Fruit fly (Drosophila melanogaster): ENCODE data around the gene RhoGDI.

Gene RhoGDI

dm6 chr3L:19902560-19903399 is 25.8 kb upstream of the RhoGDI start:
- no peak for TF ChIP-seq Myc (optimal IDR thresholded peaks at IDR 0.05)

- TF ChIP-seq Myc (optimal IDR thresholded peaks at IDR 0.05) (no peak), h (optimal IDR thresholded peaks at IDR 0.05) (no peak), Sin3A (optimal IDR thresholded peaks at IDR 0.05) (no peak), ttk (optimal IDR thresholded peaks at IDR 0.05) (no peak), insv (optimal IDR thresholded peaks at IDR 0.05) (no peak), psq (optimal IDR thresholded peaks at IDR 0.05) (no peak)
These were observed 25.1 kb upstream of the RhoGDI start for dm6 chr3L:19903400-19903846.

- TF ChIP-seq Sin3A (optimal IDR thresholded peaks at IDR 0.05), result no peak
- TF ChIP-seq insv (optimal IDR thresholded peaks at IDR 0.05), result no peak
- TF ChIP-seq psq (optimal IDR thresholded peaks at IDR 0.05), result no peak
- no peak for TF ChIP-seq Myc (optimal IDR thresholded peaks at IDR 0.05)
- no peak for TF ChIP-seq h (optimal IDR thresholded peaks at IDR 0.05)
- no peak for TF ChIP-seq ttk (optimal IDR thresholded peaks at IDR 0.05)
These were observed 24.0 kb upstream of the RhoGDI start for dm6 chr3L:19904411-19905135.

- TF ChIP-seq Myc (optimal IDR thresholded peaks at IDR 0.05), result no peak
- no peak for TF ChIP-seq Sin3A (optimal IDR thresholded peaks at IDR 0.05)
- no peak for TF ChIP-seq psq (optimal IDR thresholded peaks at IDR 0.05)
- TF ChIP-seq h (optimal IDR thresholded peaks at IDR 0.05), result no peak
- no peak for TF ChIP-seq insv (optimal IDR thresholded peaks at IDR 0.05)
- no peak for TF ChIP-seq ttk (optimal IDR thresholded peaks at IDR 0.05)
These were observed 23.1 kb upstream of the RhoGDI start for dm6 chr3L:19905427-19905826.

- TF ChIP-seq psq (optimal IDR thresholded peaks at IDR 0.05) (no peak), h (optimal IDR thresholded peaks at IDR 0.05) (no peak), insv (optimal IDR thresholded peaks at IDR 0.05) (no peak), Sin3A (optimal IDR thresholded peaks at IDR 0.05) (no peak), Myc (optimal IDR thresholded peaks at IDR 0.05) (no peak), ttk (optimal IDR thresholded peaks at IDR 0.05) (no peak)
These were observed 22.3 kb upstream of the RhoGDI start for dm6 chr3L:19906148-19906752.

- TF ChIP-seq Sin3A (optimal IDR thresholded peaks at IDR 0.05) (no peak), insv (optimal IDR thresholded peaks at IDR 0.05) (no peak), h (optimal IDR thresholded peaks at IDR 0.05) (no peak), ttk (optimal IDR thresholded peaks at IDR 0.05) (no peak), Myc (optimal IDR thresholded peaks at IDR 0.05) (no peak), psq (optimal IDR thresholded peaks at IDR 0.05) (no peak)
These were observed 21.5 kb upstream of the RhoGDI start for dm6 chr3L:19906780-19907705.

dm6 chr3L:19907706-19908070 is 20.9 kb upstream of the RhoGDI start:
- TF ChIP-seq h (optimal IDR thresholded peaks at IDR 0.05) (no peak), Myc (optimal IDR thresholded peaks at IDR 0.05) (no peak), ttk (optimal IDR thresholded peaks at IDR 0.05) (no peak), psq (optimal IDR thresholded peaks at IDR 0.05) (no peak), insv (optimal IDR thresholded peaks at IDR 0.05) (no peak), Sin3A (optimal IDR thresholded peaks at IDR 0.05) (no peak)

dm6 chr3L:19908201-19909127 is 20.1 kb upstream of the RhoGDI start:
- TF ChIP-seq h (optimal IDR thresholded peaks at IDR 0.05), result no peak
- TF ChIP-seq insv (optimal IDR thresholded peaks at IDR 0.05), result no peak
- no peak for TF ChIP-seq ttk (optimal IDR thresholded peaks at IDR 0.05)
- no peak for TF ChIP-seq Sin3A (optimal IDR thresholded peaks at IDR 0.05)
- no peak for TF ChIP-seq psq (optimal IDR thresholded peaks at IDR 0.05)
- no peak for TF ChIP-seq Myc (optimal IDR thresholded peaks at IDR 0.05)

dm6 chr3L:19909234-19910053 is 19.1 kb upstream of the RhoGDI start:
- TF ChIP-seq Myc (optimal IDR thresholded peaks at IDR 0.05) (no peak), psq (optimal IDR thresholded peaks at IDR 0.05) (peak; percentile 10)

- TF ChIP-seq Sin3A (optimal IDR thresholded peaks at IDR 0.05) (no peak), Myc (optimal IDR thresholded peaks at IDR 0.05) (no peak), insv (optimal IDR thresholded peaks at IDR 0.05) (no peak), psq (optimal IDR thresholded peaks at IDR 0.05) (no peak), h (optimal IDR thresholded peaks at IDR 0.05) (no peak), ttk (optimal IDR thresholded peaks at IDR 0.05) (no peak)
These were observed 18.5 kb upstream of the RhoGDI start, which contains the start of the genes Mi-2 and Prp3 for dm6 chr3L:19910054-19910414. Mi-2 (minus strand) TSS chr3L:19910215. Prp3 (plus strand) TSS chr3L:19910300.

Measured in Kc167 (cell line).